Fruit fly (Drosophila melanogaster): ENCODE measurements around the gene AdamTS-B.

DNA sequence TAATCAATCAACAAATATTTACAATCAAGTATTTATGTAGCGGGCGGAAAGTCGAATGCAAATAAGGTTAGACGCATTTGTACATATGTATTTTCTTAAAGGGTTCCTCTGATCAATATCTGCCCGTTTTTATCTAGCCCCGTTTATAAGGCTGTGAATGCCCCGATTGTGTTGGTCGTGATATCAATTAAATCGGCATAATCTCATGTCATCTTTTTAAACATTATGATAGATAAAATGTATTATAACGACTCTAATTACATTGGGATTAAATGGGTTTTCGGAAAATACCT is 20.2 kb upstream of the AdamTS-B start:
- TF ChIP-seq slp2 (GFP tag; optimal IDR thresholded peaks at IDR 0.05) (no peak), Antp (GFP tag; optimal IDR thresholded peaks at IDR 0.05) (no peak), nerfin-1 (tag; optimal IDR thresholded peaks at IDR 0.05) (no peak), vfl (GFP tag; optimal IDR thresholded peaks at IDR 0.05) (no peak), CG9609 (GFP tag; optimal IDR thresholded peaks at IDR 0.05) (no peak), NfI (GFP tag; optimal IDR thresholded peaks at IDR 0.05) (no peak), CG3847 (GFP tag; IDR thresholded peaks at IDR 0.05) (no peak)
